Worm (Caenorhabditis elegans) whole organism, L3 larva: ENCODE measurements around the gene clec-33.

Experiments
- R02D3.7 ChIP-seq: fragments of 150-350 bp; optimal IDR thresholded peaks from 2 replicates; lab custom pipeline; 2014; ENCODE audit warnings: missing biosample characterization, missing genetic modification characterization
- ZK546.5 ChIP-seq: sonication (generic microtip); optimal IDR thresholded peaks from 2 replicates; lab custom pipeline; 2017; ENCODE audit warnings: missing biosample characterization, missing genetic modification characterization
- aly-2 ChIP-seq: fragments of 150-350 bp; optimal IDR thresholded peaks from 2 replicates; lab custom pipeline; 2014; ENCODE audit warnings: missing biosample characterization, missing genetic modification characterization
- ama-1 ChIP-seq: fragments of 150-350 bp; optimal IDR thresholded peaks from 2 replicates; lab custom pipeline; 2018
- ceh-16 ChIP-seq: sonication (generic microtip); optimal IDR thresholded peaks from 2 replicates; lab custom pipeline; 2017; ENCODE audit warnings: missing biosample characterization, missing genetic modification characterization
- ceh-28 ChIP-seq: fragments of 150-350 bp; optimal IDR thresholded peaks from 2 replicates; lab custom pipeline; 2014; ENCODE audit warnings: missing biosample characterization, missing genetic modification reagents, missing genetic modification characterization
- ceh-82 ChIP-seq: fragments of 150-350 bp; optimal IDR thresholded peaks from 2 replicates; lab custom pipeline; 2014; ENCODE audit warnings: missing biosample characterization, missing genetic modification characterization
- ceh-9 ChIP-seq: sonication (generic microtip); optimal IDR thresholded peaks from 2 replicates; lab custom pipeline; 2018; ENCODE audit warnings: missing biosample characterization, missing genetic modification characterization
- daf-12 ChIP-seq: fragments of 150-350 bp; optimal IDR thresholded peaks from 2 replicates; lab custom pipeline; 2014; ENCODE audit warnings: missing biosample characterization, missing genetic modification reagents, missing genetic modification characterization
- egl-5 ChIP-seq: fragments of 150-350 bp; optimal IDR thresholded peaks from 2 replicates; lab custom pipeline; 2017; ENCODE audit warnings: missing biosample characterization, missing genetic modification reagents, missing genetic modification characterization, inconsistent platforms
- elt-2 ChIP-seq: sonication (generic microtip); optimal IDR thresholded peaks from 2 replicates; lab custom pipeline; 2016; ENCODE audit warnings: missing genetic modification reagents, mild to moderate bottlenecking, missing genetic modification characterization, missing compliant biosample characterization
- elt-3 ChIP-seq, 3 experiments: fragments of 150-350 bp in 1 of 3; sonication (generic microtip) in 2 of 3; optimal IDR thresholded peaks; 2 replicates in 2 of 3; 4 replicates in 1 of 3; lab custom pipeline; 2014 to 2017; ENCODE audit warnings: missing biosample characterization in 3 of 3, missing genetic modification characterization in 3 of 3
- eor-1 ChIP-seq, 2 experiments: fragments of 150-350 bp; optimal IDR thresholded peaks; 2 replicates each; lab custom pipeline; 2014 to 2018; ENCODE audit warnings: missing biosample characterization in 2 of 2, missing genetic modification characterization in 2 of 2
- fkh-2 ChIP-seq: fragments of 150-350 bp; optimal IDR thresholded peaks from 2 replicates; lab custom pipeline; 2014; ENCODE audit warnings: missing biosample characterization, missing genetic modification reagents, missing genetic modification characterization
- jun-1 ChIP-seq: fragments of 150-350 bp; optimal IDR thresholded peaks from 2 replicates; lab custom pipeline; 2014; ENCODE audit warnings: missing biosample characterization, missing genetic modification reagents, missing genetic modification characterization
- lin-15B ChIP-seq: fragments of 150-350 bp; optimal IDR thresholded peaks from 2 replicates; lab custom pipeline; 2014; ENCODE audit warnings: missing biosample characterization, missing genetic modification characterization
- lin-39 ChIP-seq: fragments of 150-350 bp; optimal IDR thresholded peaks from 2 replicates; lab custom pipeline; 2018; ENCODE audit warnings: missing biosample characterization, missing genetic modification reagents, missing genetic modification characterization
- lsy-12 ChIP-seq: sonication (generic microtip); optimal IDR thresholded peaks from 2 replicates; lab custom pipeline; 2016; ENCODE audit warnings: mild to moderate bottlenecking, missing genetic modification characterization, missing compliant biosample characterization
- mdl-1 ChIP-seq: fragments of 150-350 bp; optimal IDR thresholded peaks from 2 replicates; lab custom pipeline; 2014; ENCODE audit warnings: missing biosample characterization, missing genetic modification characterization
- mml-1 ChIP-seq: fragments of 150-350 bp; sonication (generic microtip); optimal IDR thresholded peaks from 3 replicates; lab custom pipeline; 2014; ENCODE audit warnings: missing biosample characterization, missing genetic modification characterization
- nfya-1 ChIP-seq: sonication (generic microtip); optimal IDR thresholded peaks from 2 replicates; lab custom pipeline; 2017; ENCODE audit warnings: missing genetic modification characterization, mild to moderate bottlenecking, missing compliant biosample characterization, antibody characterized with exemption, moderate library complexity; ENCODE audit not compliant: insufficient read depth
- nhr-12 ChIP-seq: fragments of 150-350 bp; optimal IDR thresholded peaks from 2 replicates; lab custom pipeline; 2014; ENCODE audit warnings: missing biosample characterization, missing genetic modification characterization
- nhr-23 ChIP-seq: fragments of 150-350 bp; optimal IDR thresholded peaks from 2 replicates; lab custom pipeline; 2014; ENCODE audit warnings: missing biosample characterization, missing genetic modification reagents, missing genetic modification characterization
- nhr-237 ChIP-seq: fragments of 150-350 bp; optimal IDR thresholded peaks from 2 replicates; lab custom pipeline; 2014; ENCODE audit warnings: missing biosample characterization, missing genetic modification characterization
- nhr-25 ChIP-seq: sonication (generic microtip); optimal IDR thresholded peaks from 2 replicates; lab custom pipeline; 2017; ENCODE audit warnings: missing biosample characterization, missing genetic modification characterization
- nhr-28 ChIP-seq: fragments of 150-350 bp; optimal IDR thresholded peaks from 2 replicates; lab custom pipeline; 2014; ENCODE audit warnings: missing biosample characterization, missing genetic modification characterization
- nhr-67 ChIP-seq: fragments of 150-350 bp; optimal IDR thresholded peaks from 2 replicates; lab custom pipeline; 2014; ENCODE audit warnings: missing biosample characterization, missing genetic modification characterization
- nhr-76 ChIP-seq: fragments of 150-350 bp; sonication (generic microtip); optimal IDR thresholded peaks from 5 replicates; lab custom pipeline; 2014; ENCODE audit warnings: missing biosample characterization, missing genetic modification characterization
- pha-4 ChIP-seq: fragments of 150-350 bp; optimal IDR thresholded peaks from 2 replicates; lab custom pipeline; 2014; ENCODE audit warnings: missing biosample characterization, missing genetic modification reagents, missing genetic modification characterization
- pqm-1 ChIP-seq: fragments of 150-350 bp; optimal IDR thresholded peaks from 2 replicates; lab custom pipeline; 2017; ENCODE audit warnings: missing biosample characterization, missing genetic modification characterization, inconsistent platforms
- skn-1 ChIP-seq: fragments of 150-350 bp; optimal IDR thresholded peaks from 2 replicates; lab custom pipeline; 2014; ENCODE audit warnings: missing biosample characterization, missing genetic modification characterization
- snpc-4 ChIP-seq: fragments of 150-350 bp; optimal IDR thresholded peaks from 2 replicates; lab custom pipeline; 2014; ENCODE audit warnings: missing biosample characterization, missing genetic modification characterization
- tbx-2 ChIP-seq: sonication (generic microtip); optimal IDR thresholded peaks from 2 replicates; lab custom pipeline; 2016; ENCODE audit warnings: mild to moderate bottlenecking, missing genetic modification characterization, missing compliant biosample characterization
- unc-39 ChIP-seq: sonication (generic microtip); optimal IDR thresholded peaks from 4 replicates; lab custom pipeline; 2017; ENCODE audit warnings: missing biosample characterization, missing genetic modification characterization
- unc-62 ChIP-seq: fragments of 150-350 bp; sonication (generic microtip); optimal IDR thresholded peaks from 4 replicates; lab custom pipeline; 2014; ENCODE audit warnings: missing biosample characterization, missing genetic modification reagents, missing genetic modification characterization
- ztf-11 ChIP-seq: fragments of 150-350 bp; optimal IDR thresholded peaks from 2 replicates; lab custom pipeline; 2014; ENCODE audit warnings: missing biosample characterization, missing genetic modification characterization
- ztf-4 ChIP-seq: fragments of 150-350 bp; optimal IDR thresholded peaks from 2 replicates; lab custom pipeline; 2014; ENCODE audit warnings: missing biosample characterization, missing genetic modification characterization

Gene clec-33

DNA sequence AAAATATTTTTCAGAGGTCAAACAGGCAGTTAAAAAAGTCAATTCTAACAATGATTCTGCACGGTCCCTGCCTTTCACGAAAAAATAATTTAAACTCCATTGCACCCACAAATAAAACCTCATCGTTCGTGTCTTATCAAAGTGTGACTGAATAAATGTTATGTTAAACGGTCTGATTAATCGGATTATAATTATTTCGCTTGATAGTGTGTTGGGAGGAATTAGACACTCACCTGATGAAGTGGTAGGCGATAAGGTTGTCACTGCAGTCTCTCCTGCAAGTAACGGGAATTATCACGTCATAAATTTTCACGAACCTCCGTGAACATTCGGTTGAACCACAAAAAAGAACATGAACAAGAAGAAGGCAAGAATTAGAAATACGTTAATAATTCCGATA is 29.4 kb downstream of the clec-33 start:
- TF ChIP-seq fkh-2 (tag; lab: Kevin White, UChicago) (no peak), jun-1 (peak; percentile 66), pqm-1 (tag; lab: Kevin White, UChicago) (peak; percentile 64), ceh-16 (no peak), skn-1 (tag; lab: Kevin White, UChicago) (no peak), egl-5 (tag; lab: Kevin White, UChicago) (no peak), nfya-1 (tag; lab: Kevin White, UChicago) (no peak), ceh-82 (tag; lab: Kevin White, UChicago) (no peak), mdl-1 (tag; lab: Kevin White, UChicago) (no peak), nhr-23 (tag; lab: Kevin White, UChicago) (no peak), elt-2 (tag; lab: Kevin White, UChicago) (peak; percentile 90)
- TF ChIP-seq, all 47 proteins: peak for 3

ce11 chrV:16838435-16838834 is 31.2 kb downstream of the clec-33 start:
- TF ChIP-seq ceh-82 (tag; lab: Kevin White, UChicago) (no peak), nhr-12 (tag; lab: Kevin White, UChicago) (no peak), unc-62 (no peak), elt-2 (tag; lab: Kevin White, UChicago) (no peak), nhr-237 (tag; lab: Kevin White, UChicago) (no peak), mml-1 (tag; lab: Kevin White, UChicago) (no peak), lin-15B (tag; lab: Kevin White, UChicago) (no peak), ztf-11 (tag; lab: Kevin White, UChicago) (no peak), snpc-4 (tag; lab: Kevin White, UChicago) (no peak), ceh-9 (tag; lab: Kevin White, UChicago) (no peak)

DNA sequence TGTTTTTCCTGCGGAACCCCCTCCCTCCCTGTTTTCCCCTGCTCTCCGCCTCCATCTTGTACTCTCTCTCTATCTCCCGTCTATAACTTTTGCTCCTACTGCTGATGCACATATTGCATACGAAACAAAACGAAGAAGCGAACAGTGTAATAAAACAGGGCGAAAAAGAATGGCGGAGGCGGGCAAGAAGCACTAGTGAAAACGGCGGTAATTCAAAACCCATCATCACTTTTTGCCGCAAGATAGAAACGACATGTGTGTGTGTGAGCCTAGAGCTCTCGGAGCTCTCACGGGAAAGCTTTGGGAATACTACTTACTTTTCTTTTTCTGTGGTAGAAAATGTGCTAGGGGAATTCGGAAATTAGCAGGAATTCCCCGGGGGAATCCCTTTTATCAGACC is 33.5 kb downstream of the clec-33 start:
- TF ChIP-seq nhr-28 (no peak), egl-5 (tag; lab: Kevin White, UChicago) (no peak), ceh-82 (tag; lab: Kevin White, UChicago) (no peak), nhr-23 (tag; lab: Kevin White, UChicago) (no peak), jun-1 (no peak), nhr-67 (tag; lab: Kevin White, UChicago) (no peak), tbx-2 (tag; lab: Kevin White, UChicago) (no peak), aly-2 (tag; lab: Kevin White, UChicago) (no peak), nfya-1 (tag; lab: Kevin White, UChicago) (no peak), ceh-28 (no peak), pqm-1 (tag; lab: Kevin White, UChicago) (no peak), ztf-11 (tag; lab: Kevin White, UChicago) (no peak), ama-1 (lab: Kevin White, UChicago) (no peak), nhr-76 (no peak), lin-39 (tag; lab: Kevin White, UChicago) (no peak), ceh-9 (tag; lab: Kevin White, UChicago) (no peak), ztf-4 (tag; lab: Kevin White, UChicago) (no peak), pha-4 (no peak), eor-1 (tag; optimal IDR thresholded peaks at IDR 0.05; lab: Kevin White, UChicago) (no peak), ZK546.5 (tag; lab: Kevin White, UChicago) (no peak)

DNA sequence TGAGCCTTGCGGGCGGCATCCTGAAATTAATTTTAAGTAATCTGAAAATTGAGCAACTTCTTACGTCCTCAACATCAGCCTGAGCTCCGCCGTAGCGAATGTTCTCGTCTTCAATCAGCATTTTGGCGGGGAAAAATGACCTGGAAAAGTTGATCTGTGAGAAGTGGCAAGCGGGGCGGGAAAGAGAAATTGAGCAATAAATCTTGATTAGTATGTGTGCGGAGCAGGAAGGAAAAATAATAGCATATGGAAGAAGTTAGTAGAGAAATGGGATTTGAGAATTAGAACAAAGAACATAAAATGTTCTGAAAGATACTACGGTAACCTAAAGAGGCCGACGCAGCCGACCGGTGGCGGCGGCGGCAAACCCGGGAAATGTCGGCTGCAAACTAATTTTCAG is 34.7 kb downstream of the clec-33 start, which contains the start of gene tni-3:
TSS of gene tni-3 (minus strand) at position 140 of the 400 bp plus-strand sequence.
- TF ChIP-seq ztf-4 (tag; lab: Kevin White, UChicago) = no peak
- no peak for TF ChIP-seq lin-39 (tag; lab: Kevin White, UChicago)
- no peak for TF ChIP-seq elt-3 (tag; optimal IDR thresholded peaks at IDR 0.05; lab: Kevin White, UChicago)
- TF ChIP-seq elt-2 (tag; lab: Kevin White, UChicago) = no peak
- TF ChIP-seq nhr-23 (tag; lab: Kevin White, UChicago) = no peak
- TF ChIP-seq unc-39 = no peak
- no peak for TF ChIP-seq daf-12 (tag; lab: Kevin White, UChicago)
- no peak for TF ChIP-seq lin-15B (tag; lab: Kevin White, UChicago)
- no peak for TF ChIP-seq nhr-237 (tag; lab: Kevin White, UChicago)
- TF ChIP-seq nhr-25 (tag; lab: Kevin White, UChicago) = no peak
- no peak for TF ChIP-seq R02D3.7 (tag; lab: Kevin White, UChicago)
- TF ChIP-seq ceh-28 = no peak
- no peak for TF ChIP-seq pha-4
- TF ChIP-seq pqm-1 (tag; lab: Kevin White, UChicago) = no peak
- no peak for TF ChIP-seq fkh-2 (tag; lab: Kevin White, UChicago)
- TF ChIP-seq lsy-12 (tag; lab: Kevin White, UChicago) = no peak
- TF ChIP-seq nhr-76 = no peak
- TF ChIP-seq aly-2 (tag; lab: Kevin White, UChicago) = no peak
